Worm (Caenorhabditis elegans): Measurements from ENCODE around the gene egl-20.

DNA sequence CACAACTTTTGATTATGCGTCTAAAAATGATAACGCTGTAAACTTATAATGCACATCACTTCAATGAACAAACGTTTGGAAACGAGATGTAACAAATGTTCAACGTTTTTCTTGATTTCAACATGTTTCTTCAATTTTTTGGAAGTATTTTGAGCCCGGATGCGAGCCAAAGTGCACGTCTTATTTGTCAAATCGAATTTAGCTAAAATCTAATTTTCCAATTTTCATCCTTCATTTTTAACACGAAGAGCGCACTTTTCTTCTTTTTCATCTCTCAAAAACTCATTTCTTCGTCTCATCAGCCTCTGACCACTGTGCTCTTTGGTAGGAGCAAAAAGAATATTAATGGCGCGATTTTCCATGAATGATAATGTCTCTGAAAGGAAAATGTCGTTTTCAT lies 17.0 kb downstream of the egl-20 start:
- TF ChIP-seq madf-2 (tag; optimal IDR thresholded peaks at IDR 0.05) (no peak), pqm-1 (tag; optimal IDR thresholded peaks at IDR 0.05) (no peak), ceh-30 (tag; optimal IDR thresholded peaks at IDR 0.05) (no peak), tbx-2 (tag; optimal IDR thresholded peaks at IDR 0.05) (no peak), F13H6.1 (tag; optimal IDR thresholded peaks at IDR 0.05) (no peak), nhr-11 (tag; optimal IDR thresholded peaks at IDR 0.05) (no peak), sdc-2 (tag; optimal IDR thresholded peaks at IDR 0.05) (no peak), T23F11.4 (GFP tag; optimal IDR thresholded peaks at IDR 0.05) (no peak)

All from whole organism, late embryonic.